Worm (Caenorhabditis elegans) whole organism, mixed stage, embryonic: ENCODE results near the gene srx-95.
"Not testable (repeated sequence)": the region's sequence is repeated elsewhere in the genome, so short reads cannot be mapped to it uniquely, and the experiment has no call there.

ENCODE experiments used
- bed-3 ChIP-seq: fragments of 200-800 bp; sonication (Bioruptor generic); optimal IDR thresholded peaks from 3 replicates; lab custom pipeline; 2018; ENCODE audit warnings: mild to moderate bottlenecking, missing genetic modification characterization, moderate library complexity, missing compliant biosample characterization
- ceh-39 ChIP-seq: fragments of 150-350 bp; optimal IDR thresholded peaks from 2 replicates; lab custom pipeline; 2014; ENCODE audit warnings: missing biosample characterization, missing genetic modification characterization
- ceh-43 ChIP-seq: fragments of 200-800 bp; sonication (Bioruptor generic); optimal IDR thresholded peaks from 2 replicates; lab custom pipeline; 2018; ENCODE audit warnings: mild to moderate bottlenecking, missing genetic modification characterization, moderate library complexity, missing compliant biosample characterization
- ceh-83 ChIP-seq: fragments of 200-800 bp; sonication (Bioruptor generic); optimal IDR thresholded peaks from 2 replicates; lab custom pipeline; 2018; ENCODE audit warnings: mild to moderate bottlenecking, missing genetic modification characterization, missing compliant biosample characterization
- ces-1 ChIP-seq: fragments of 150-350 bp; optimal IDR thresholded peaks from 2 replicates; lab custom pipeline; 2014; ENCODE audit warnings: missing biosample characterization, missing genetic modification reagents, missing genetic modification characterization
- cnd-1 ChIP-seq: fragments of 200-800 bp; sonication (Bioruptor generic); optimal IDR thresholded peaks from 2 replicates; lab custom pipeline; 2018; ENCODE audit warnings: mild to moderate bottlenecking, missing genetic modification characterization, missing compliant biosample characterization
- drap-1 ChIP-seq: fragments of 200-800 bp; sonication (Bioruptor generic); optimal IDR thresholded peaks from 3 replicates; lab custom pipeline; 2018; ENCODE audit warnings: mild to moderate bottlenecking, missing genetic modification characterization, missing compliant biosample characterization
- elt-3 ChIP-seq: fragments of 150-350 bp; optimal IDR thresholded peaks from 2 replicates; lab custom pipeline; 2014; ENCODE audit warnings: missing biosample characterization, missing genetic modification characterization
- flh-1 ChIP-seq: fragments of 200-800 bp; sonication (Bioruptor generic); optimal IDR thresholded peaks from 2 replicates; lab custom pipeline; 2018; ENCODE audit warnings: mild to moderate bottlenecking, missing genetic modification characterization, moderate library complexity, missing compliant biosample characterization
- ham-2 ChIP-seq: fragments of 200-800 bp; sonication (Bioruptor generic); optimal IDR thresholded peaks from 2 replicates; lab custom pipeline; 2018; ENCODE audit warnings: mild to moderate bottlenecking, missing genetic modification characterization, missing compliant biosample characterization
- lin-13 ChIP-seq: fragments of 150-350 bp; optimal IDR thresholded peaks from 2 replicates; lab custom pipeline; 2014; ENCODE audit warnings: missing biosample characterization, missing genetic modification characterization
- lin-32 ChIP-seq: fragments of 200-800 bp; sonication (Bioruptor generic); optimal IDR thresholded peaks from 2 replicates; lab custom pipeline; 2018; ENCODE audit warnings: mild to moderate bottlenecking, missing genetic modification characterization, missing compliant biosample characterization
- mab-5 ChIP-seq: fragments of 150-350 bp; optimal IDR thresholded peaks from 2 replicates; lab custom pipeline; 2014; ENCODE audit warnings: missing biosample characterization, missing genetic modification characterization
- mep-1 ChIP-seq: fragments of 150-350 bp; optimal IDR thresholded peaks from 2 replicates; lab custom pipeline; 2017; ENCODE audit warnings: missing biosample characterization, missing genetic modification reagents, missing genetic modification characterization, inconsistent platforms
- mls-2 ChIP-seq: sonication (generic microtip); optimal IDR thresholded peaks from 2 replicates; lab custom pipeline; 2016; ENCODE audit warnings: mild to moderate bottlenecking, missing genetic modification characterization, moderate library complexity, missing compliant biosample characterization
- nhr-12 ChIP-seq: fragments of 150-350 bp; optimal IDR thresholded peaks from 2 replicates; lab custom pipeline; 2014; ENCODE audit warnings: missing biosample characterization, missing genetic modification characterization
- nhr-2 ChIP-seq: fragments of 150-350 bp; optimal IDR thresholded peaks from 2 replicates; lab custom pipeline; 2014; ENCODE audit warnings: missing biosample characterization, missing genetic modification characterization
- nhr-237 ChIP-seq: fragments of 150-350 bp; optimal IDR thresholded peaks from 2 replicates; lab custom pipeline; 2014; ENCODE audit warnings: missing biosample characterization, missing genetic modification characterization
- nhr-28 ChIP-seq: fragments of 150-350 bp; optimal IDR thresholded peaks from 2 replicates; lab custom pipeline; 2014; ENCODE audit warnings: missing biosample characterization, missing genetic modification characterization
- nhr-76 ChIP-seq: sonication (generic microtip); optimal IDR thresholded peaks from 2 replicates; lab custom pipeline; 2017; ENCODE audit warnings: missing biosample characterization, missing genetic modification characterization
- pha-4 ChIP-seq: fragments of 150-350 bp; optimal IDR thresholded peaks from 2 replicates; lab custom pipeline; 2018; ENCODE audit warnings: missing biosample characterization, missing genetic modification reagents, missing genetic modification characterization
- sem-2 ChIP-seq: fragments of 200-800 bp; sonication (Bioruptor generic); optimal IDR thresholded peaks from 2 replicates; lab custom pipeline; 2018; ENCODE audit warnings: mild to moderate bottlenecking, missing genetic modification characterization, missing compliant biosample characterization
- sptf-1 ChIP-seq: sonication (generic microtip); optimal IDR thresholded peaks from 2 replicates; lab custom pipeline; 2017; ENCODE audit warnings: mild to moderate bottlenecking, missing genetic modification characterization, moderate library complexity, missing compliant biosample characterization
- tbx-8 ChIP-seq: fragments of 200-800 bp; sonication (Bioruptor generic); optimal IDR thresholded peaks from 2 replicates; lab custom pipeline; 2018; ENCODE audit warnings: mild to moderate bottlenecking, missing genetic modification characterization, moderate library complexity, missing compliant biosample characterization
- unc-120 ChIP-seq: sonication (generic microtip); optimal IDR thresholded peaks from 2 replicates; lab custom pipeline; 2017; ENCODE audit warnings: missing genetic modification characterization, missing compliant biosample characterization; ENCODE audit not compliant: poor library complexity, severe bottlenecking
- unc-39 ChIP-seq: fragments of 150-350 bp; optimal IDR thresholded peaks from 2 replicates; lab custom pipeline; 2014; ENCODE audit warnings: missing biosample characterization, missing genetic modification characterization
- unc-62 ChIP-seq: fragments of 150-350 bp; optimal IDR thresholded peaks from 2 replicates; lab custom pipeline; 2014; ENCODE audit warnings: missing biosample characterization, missing genetic modification reagents, missing genetic modification characterization
- zip-8 ChIP-seq: fragments of 150-350 bp; optimal IDR thresholded peaks from 2 replicates; lab custom pipeline; 2014; ENCODE audit warnings: missing biosample characterization, missing genetic modification characterization
- ztf-11 ChIP-seq: fragments of 150-350 bp; optimal IDR thresholded peaks from 2 replicates; lab custom pipeline; 2014; ENCODE audit warnings: missing biosample characterization, missing genetic modification characterization

The srx-95 gene

ce11 chrII:6781983-6782382, 27.4 kb upstream of the srx-95 start:
- TF ChIP-seq zip-8 (tag; lab: Kevin White, UChicago) = no peak
- TF ChIP-seq nhr-237 (tag; lab: Kevin White, UChicago) = no peak
- TF ChIP-seq lin-32 = no peak
- no peak for TF ChIP-seq ceh-83
- no peak for TF ChIP-seq ceh-43 (GFP tag; lab: Kevin White, UChicago)
- TF ChIP-seq ceh-39 (tag; lab: Kevin White, UChicago) = no peak
- no peak for TF ChIP-seq flh-1 (GFP tag; lab: Kevin White, UChicago)
- no peak for TF ChIP-seq cnd-1
- TF ChIP-seq mab-5 (tag; lab: Kevin White, UChicago) = no peak
- TF ChIP-seq unc-39 (tag; lab: Kevin White, UChicago) = no peak
- TF ChIP-seq nhr-2 (tag; lab: Kevin White, UChicago) = no peak
- TF ChIP-seq sem-2 (GFP tag; lab: Kevin White, UChicago) = no peak
- TF ChIP-seq bed-3 (GFP tag; lab: Kevin White, UChicago) = no peak

ce11 chrII:6781231-6781630, 26.7 kb upstream of the srx-95 start:
- no peak for TF ChIP-seq ham-2 (GFP tag; lab: Kevin White, UChicago)
- no peak for TF ChIP-seq mep-1 (tag; lab: Kevin White, UChicago)
- TF ChIP-seq bed-3 (GFP tag; lab: Kevin White, UChicago) = no peak
- no peak for TF ChIP-seq ceh-39 (tag; lab: Kevin White, UChicago)
- TF ChIP-seq nhr-28 (tag; lab: Kevin White, UChicago) = no peak
- no peak for TF ChIP-seq drap-1
- no peak for TF ChIP-seq nhr-237 (tag; lab: Kevin White, UChicago)
- TF ChIP-seq ztf-11 = no peak
- no peak for TF ChIP-seq lin-32
- TF ChIP-seq unc-120 (tag; lab: Kevin White, UChicago) = no peak

- no peak for TF ChIP-seq mep-1 (tag; lab: Kevin White, UChicago)
- TF ChIP-seq pha-4 (tag; lab: Kevin White, UChicago) = no peak
- no peak for TF ChIP-seq mls-2
- no peak for TF ChIP-seq nhr-76 (tag; lab: Kevin White, UChicago)
- no peak for TF ChIP-seq cnd-1
These were observed 24.5 kb upstream of the srx-95 start, which contains the start of gene T13C2.7 for ce11 chrII:6779104-6779503. TSS of gene T13C2.7 (plus strand) at chrII:6779404.

- TF ChIP-seq nhr-12 (tag; lab: Kevin White, UChicago) = no peak
- no peak for TF ChIP-seq unc-62 (GFP tag; lab: Kevin White, UChicago)
- TF ChIP-seq lin-32 = no peak
- no peak for TF ChIP-seq bed-3 (GFP tag; lab: Kevin White, UChicago)
- TF ChIP-seq lin-13 (tag; lab: Kevin White, UChicago) = no peak
- TF ChIP-seq unc-39 (tag; lab: Kevin White, UChicago) = no peak
- no peak for TF ChIP-seq ceh-39 (tag; lab: Kevin White, UChicago)
- TF ChIP-seq ztf-11 = no peak
- no peak for TF ChIP-seq tbx-8
- peak; percentile 44 for TF ChIP-seq ces-1 (GFP tag; lab: Kevin White, UChicago)
- no peak for TF ChIP-seq drap-1
- no peak for TF ChIP-seq mab-5 (tag; lab: Kevin White, UChicago)
- peak; percentile 9 for TF ChIP-seq sptf-1 (tag; lab: Kevin White, UChicago)
- TF ChIP-seq, all 35 proteins: peak for 2
These were observed 22.0 kb upstream of the srx-95 start, which contains the start of gene ssup-72 for ce11 chrII:6776418-6777034. TSS of gene ssup-72 (plus strand) at chrII:6776598.

- TF ChIP-seq elt-3, sptf-1, pha-4 (tag; lab: Kevin White, UChicago): not testable (repeated sequence)
These were observed 20.5 kb upstream of the srx-95 start, which contains the start of gene agr-1 for ce11 chrII:6775076-6775475. TSS of gene agr-1 (minus strand) at chrII:6775176.

ce11 chrII:6772482-6772881, 17.9 kb upstream of the srx-95 start:
- TF ChIP-seq sptf-1 (tag; lab: Kevin White, UChicago) (no peak), lin-13 (tag; lab: Kevin White, UChicago) (no peak), drap-1 (no peak), ces-1 (GFP tag; lab: Kevin White, UChicago) (peak; percentile 73)
